Fruit fly (Drosophila melanogaster) whole organism, embryonic: Measurements from ENCODE around the gene CG13670.
A peak's percentile ranks its signal among the peaks of the same experiment; 100 is the strongest.

Experiments
- Asciz ChIP-seq: fragments of 200-800 bp; sonication (Bioruptor generic); optimal IDR thresholded peaks from 2 replicates; lab custom pipeline; 2017; ENCODE audit warnings: missing biosample characterization, mild to moderate bottlenecking, missing genetic modification characterization, missing genetic modification reagents
- Awh ChIP-seq: fragments of 200-800 bp; sonication (Bioruptor generic); IDR thresholded peaks from 2 replicates; pipeline ENCODE4, ENCODE4 v1.3.6; 2022; ENCODE audit warnings: missing biosample characterization, missing genetic modification characterization
- B-H1 ChIP-seq: fragments of 200-800 bp; sonication (Bioruptor generic); IDR thresholded peaks from 3 replicates; pipeline ENCODE4 v1.3.6; 2022; ENCODE audit warnings: missing biosample characterization, missing genetic modification characterization
- BtbVII ChIP-seq: fragments of 200-800 bp; sonication (Bioruptor generic); optimal IDR thresholded peaks from 3 replicates; lab custom pipeline; 2017; ENCODE audit warnings: missing biosample characterization, mild to moderate bottlenecking, missing genetic modification characterization
- Bteb2 ChIP-seq: fragments of 200-800 bp; sonication (Bioruptor generic); optimal IDR thresholded peaks from 2 replicates; lab custom pipeline; 2016; ENCODE audit warnings: missing biosample characterization, missing genetic modification characterization
- CG10366 ChIP-seq: fragments of 200-800 bp; sonication (Bioruptor generic); IDR thresholded peaks from 2 replicates; pipeline ENCODE4 v1.3.6; 2022; ENCODE audit warnings: missing biosample characterization, missing genetic modification characterization
- CG11456 ChIP-seq: fragments of 200-800 bp; sonication (Bioruptor generic); IDR thresholded peaks from 3 replicates; pipeline ENCODE4 v1.3.6; 2022; ENCODE audit warnings: missing biosample characterization, missing genetic modification characterization
- CG13424 ChIP-seq: fragments of 200-800 bp; sonication (Bioruptor generic); optimal IDR thresholded peaks from 2 replicates; lab custom pipeline; 2019; ENCODE audit warnings: missing biosample characterization, mild to moderate bottlenecking, missing genetic modification characterization, moderate library complexity
- CG14050 ChIP-seq: fragments of 200-800 bp; sonication (Bioruptor generic); IDR thresholded peaks from 3 replicates; pipeline ENCODE4 v1.3.6; 2022; ENCODE audit warnings: missing biosample characterization, missing genetic modification characterization
- CG1529 ChIP-seq: fragments of 200-800 bp; sonication (Bioruptor generic); optimal IDR thresholded peaks from 3 replicates; lab custom pipeline; 2018; ENCODE audit warnings: missing biosample characterization, missing genetic modification characterization
- CG16813 ChIP-seq: fragments of 200-800 bp; sonication (Bioruptor generic); IDR thresholded peaks from 3 replicates; pipeline ENCODE4 v1.3.6; 2022; ENCODE audit warnings: missing biosample characterization, missing genetic modification characterization; ENCODE audit not compliant: partially characterized antibody
- CG17568 ChIP-seq: fragments of 200-800 bp; sonication (Bioruptor generic); optimal IDR thresholded peaks from 2 replicates; lab custom pipeline; 2018; ENCODE audit warnings: missing biosample characterization, mild to moderate bottlenecking, missing genetic modification characterization, moderate library complexity
- CG1832 ChIP-seq: fragments of 200-800 bp; sonication (Bioruptor generic); optimal IDR thresholded peaks from 2 replicates; lab custom pipeline; 2017; ENCODE audit warnings: missing biosample characterization, mild to moderate bottlenecking, missing genetic modification characterization, inconsistent platforms
- CG18599 ChIP-seq: fragments of 200-800 bp; sonication (Bioruptor generic); optimal IDR thresholded peaks from 3 replicates; lab custom pipeline; 2017; ENCODE audit warnings: missing biosample characterization, missing genetic modification characterization, mild to moderate bottlenecking, moderate library complexity, missing genetic modification reagents
- CG18619 ChIP-seq: fragments of 200-800 bp; sonication (Bioruptor generic); optimal IDR thresholded peaks from 3 replicates; lab custom pipeline; 2017; ENCODE audit warnings: missing biosample characterization, mild to moderate bottlenecking, missing genetic modification characterization
- CG2678 ChIP-seq: fragments of 200-800 bp; sonication (Bioruptor generic); optimal IDR thresholded peaks from 3 replicates; lab custom pipeline; 2019; ENCODE audit warnings: missing biosample characterization, mild to moderate bottlenecking, missing genetic modification characterization, moderate library complexity
- CG2712 ChIP-seq: fragments of 200-800 bp; optimal IDR thresholded peaks from 3 replicates; lab custom pipeline; 2019; ENCODE audit warnings: missing biosample characterization, mild to moderate bottlenecking, missing genetic modification characterization, moderate library complexity
- CG31365 ChIP-seq: fragments of 200-800 bp; sonication (Bioruptor generic); optimal IDR thresholded peaks from 2 replicates; lab custom pipeline; 2018; ENCODE audit warnings: missing biosample characterization, mild to moderate bottlenecking, missing genetic modification characterization
- CG3163 ChIP-seq: fragments of 200-800 bp; sonication (Bioruptor generic); optimal IDR thresholded peaks from 3 replicates; lab custom pipeline; 2016; ENCODE audit warnings: missing biosample characterization, missing genetic modification characterization
- CG32767 ChIP-seq: fragments of 200-800 bp; sonication (Bioruptor generic); IDR thresholded peaks from 2 replicates; pipeline ENCODE4 v1.3.6; 2022; ENCODE audit warnings: missing biosample characterization, missing genetic modification characterization
- CG3281 ChIP-seq: fragments of 200-800 bp; sonication (Bioruptor generic); optimal IDR thresholded peaks from 3 replicates; lab custom pipeline; 2017; ENCODE audit warnings: missing biosample characterization, mild to moderate bottlenecking, missing genetic modification characterization
- CG3726 ChIP-seq: fragments of 200-800 bp; sonication (Bioruptor generic); IDR thresholded peaks from 3 replicates; pipeline ENCODE4, ENCODE4 v1.3.6; 2022; ENCODE audit warnings: missing biosample characterization, missing genetic modification characterization
- CG3995 ChIP-seq: fragments of 200-800 bp; sonication (Bioruptor generic); optimal IDR thresholded peaks from 3 replicates; lab custom pipeline; 2016; ENCODE audit warnings: missing biosample characterization, missing genetic modification characterization
- CG4282 ChIP-seq: fragments of 200-800 bp; sonication (Bioruptor generic); optimal IDR thresholded peaks from 2 replicates; lab custom pipeline; 2016; ENCODE audit warnings: missing biosample characterization, missing genetic modification characterization
- CG7357 ChIP-seq: fragments of 200-800 bp; sonication (Bioruptor generic); IDR thresholded peaks from 3 replicates; pipeline ENCODE4 v1.3.6; 2022; ENCODE audit warnings: missing biosample characterization, missing genetic modification characterization
- CG7745 ChIP-seq: fragments of 200-800 bp; sonication (Bioruptor generic); optimal IDR thresholded peaks from 2 replicates; lab custom pipeline; 2018; ENCODE audit warnings: missing biosample characterization, mild to moderate bottlenecking, missing genetic modification characterization, moderate library complexity
- CG8290 ChIP-seq, 3 experiments: fragments of 200-800 bp; sonication (Bioruptor generic); optimal IDR thresholded peaks; 2 replicates each; lab custom pipeline; 2016 to 2019; ENCODE audit warnings: missing biosample characterization in 3 of 3, missing genetic modification characterization in 3 of 3, mild to moderate bottlenecking in 2 of 3, moderate library complexity in 1 of 3
- CG8478 ChIP-seq: fragments of >200 bp; optimal IDR thresholded peaks from 2 replicates; lab custom pipeline; 2018
- CG8924 ChIP-seq: fragments of 200-800 bp; optimal IDR thresholded peaks from 3 replicates; lab custom pipeline; 2019; ENCODE audit warnings: missing biosample characterization, mild to moderate bottlenecking, missing genetic modification characterization, moderate library complexity
- Dad ChIP-seq: fragments of 200-800 bp; sonication (Bioruptor generic); optimal IDR thresholded peaks from 3 replicates; lab custom pipeline; 2016; ENCODE audit warnings: missing biosample characterization, missing genetic modification characterization
- MBD-R2 ChIP-seq: fragments of 200-800 bp; sonication (Bioruptor generic); IDR thresholded peaks from 2 replicates; pipeline ENCODE4 v1.3.6; 2022; ENCODE audit warnings: missing biosample characterization, missing genetic modification characterization
- Meics ChIP-seq: fragments of 200-800 bp; sonication (Bioruptor generic); optimal IDR thresholded peaks from 2 replicates; lab custom pipeline; 2017; ENCODE audit warnings: missing biosample characterization, mild to moderate bottlenecking, missing genetic modification characterization
- Nf-YB ChIP-seq: fragments of 200-800 bp; sonication (Bioruptor generic); optimal IDR thresholded peaks from 3 replicates; lab custom pipeline; 2019; ENCODE audit warnings: missing biosample characterization, mild to moderate bottlenecking, missing genetic modification characterization, moderate library complexity
- Ravus ChIP-seq: fragments of 200-800 bp; sonication (Bioruptor generic); IDR thresholded peaks from 2 replicates; pipeline ENCODE4 v1.3.6; 2022; ENCODE audit warnings: missing biosample characterization, missing genetic modification characterization
- Rfx ChIP-seq: fragments of 200-800 bp; sonication (Bioruptor generic); IDR thresholded peaks from 2 replicates; pipeline ENCODE4 v1.3.6; 2022; ENCODE audit warnings: missing biosample characterization, missing genetic modification characterization
- chm ChIP-seq: fragments of 200-800 bp; sonication (Bioruptor generic); IDR thresholded peaks from 2 replicates; pipeline ENCODE4 v1.3.6; 2022; ENCODE audit warnings: missing biosample characterization, missing genetic modification characterization
- eyg ChIP-seq: fragments of 200-800 bp; sonication (Bioruptor generic); optimal IDR thresholded peaks from 3 replicates; lab custom pipeline; 2016; ENCODE audit warnings: missing biosample characterization, missing genetic modification characterization
- h ChIP-seq: fragments of >200 bp; optimal IDR thresholded peaks from 2 replicates; lab custom pipeline; 2017
- hkb ChIP-seq, 2 experiments: fragments of 200-800 bp in 1 of 2; fragments of >200 bp in 1 of 2; sonication (Bioruptor generic) in 1 of 2; IDR thresholded peaks in 1 of 2; optimal IDR thresholded peaks in 1 of 2; 2 replicates each; pipeline versions ENCODE4 v1.3.6 to Lab custom; 2017 to 2022; ENCODE audit warnings: missing biosample characterization in 1 of 2, missing genetic modification characterization in 1 of 2
- jumu ChIP-seq: fragments of 200-800 bp; sonication (Bioruptor generic); optimal IDR thresholded peaks from 3 replicates; lab custom pipeline; 2016; ENCODE audit warnings: missing biosample characterization, missing genetic modification characterization
- oc ChIP-seq: fragments of 200-800 bp; sonication (Bioruptor generic); optimal IDR thresholded peaks from 2 replicates; lab custom pipeline; 2018; ENCODE audit warnings: missing biosample characterization, mild to moderate bottlenecking, missing genetic modification characterization, moderate library complexity
- org-1 ChIP-seq: fragments of 200-800 bp; sonication (Bioruptor generic); optimal IDR thresholded peaks from 2 replicates; lab custom pipeline; 2017; ENCODE audit warnings: missing biosample characterization, missing genetic modification characterization
- sd ChIP-seq: fragments of 200-800 bp; sonication (Bioruptor generic); optimal IDR thresholded peaks from 3 replicates; lab custom pipeline; 2018; ENCODE audit warnings: missing biosample characterization, mild to moderate bottlenecking, missing genetic modification characterization, moderate library complexity
- slbo ChIP-seq: fragments of 200-800 bp; sonication (Bioruptor generic); IDR thresholded peaks from 2 replicates; pipeline ENCODE4 v1.3.6; 2022; ENCODE audit warnings: missing biosample characterization, missing genetic modification characterization
- stwl ChIP-seq: fragments of 200-800 bp; sonication (Bioruptor generic); optimal IDR thresholded peaks from 3 replicates; lab custom pipeline; 2018; ENCODE audit warnings: missing biosample characterization, mild to moderate bottlenecking, missing genetic modification characterization, moderate library complexity
- tgo ChIP-seq: fragments of 200-800 bp; sonication (Bioruptor generic); IDR thresholded peaks from 3 replicates; pipeline ENCODE4 v1.3.6; 2022; ENCODE audit warnings: missing biosample characterization, missing genetic modification characterization
- toy ChIP-seq: fragments of 200-800 bp; sonication (Bioruptor generic); IDR thresholded peaks from 2 replicates; pipeline ENCODE4 v1.3.6; 2022; ENCODE audit warnings: missing biosample characterization, missing genetic modification characterization
- vvl ChIP-seq: fragments of 200-800 bp; sonication (Bioruptor generic); IDR thresholded peaks from 2 replicates; pipeline ENCODE4 v1.3.6; 2022; ENCODE audit warnings: missing biosample characterization, missing genetic modification characterization
- zen ChIP-seq: fragments of 200-800 bp; sonication (Bioruptor generic); optimal IDR thresholded peaks from 3 replicates; lab custom pipeline; 2018; ENCODE audit warnings: missing biosample characterization, mild to moderate bottlenecking, missing genetic modification characterization, moderate library complexity

CG13670 gene

DNA sequence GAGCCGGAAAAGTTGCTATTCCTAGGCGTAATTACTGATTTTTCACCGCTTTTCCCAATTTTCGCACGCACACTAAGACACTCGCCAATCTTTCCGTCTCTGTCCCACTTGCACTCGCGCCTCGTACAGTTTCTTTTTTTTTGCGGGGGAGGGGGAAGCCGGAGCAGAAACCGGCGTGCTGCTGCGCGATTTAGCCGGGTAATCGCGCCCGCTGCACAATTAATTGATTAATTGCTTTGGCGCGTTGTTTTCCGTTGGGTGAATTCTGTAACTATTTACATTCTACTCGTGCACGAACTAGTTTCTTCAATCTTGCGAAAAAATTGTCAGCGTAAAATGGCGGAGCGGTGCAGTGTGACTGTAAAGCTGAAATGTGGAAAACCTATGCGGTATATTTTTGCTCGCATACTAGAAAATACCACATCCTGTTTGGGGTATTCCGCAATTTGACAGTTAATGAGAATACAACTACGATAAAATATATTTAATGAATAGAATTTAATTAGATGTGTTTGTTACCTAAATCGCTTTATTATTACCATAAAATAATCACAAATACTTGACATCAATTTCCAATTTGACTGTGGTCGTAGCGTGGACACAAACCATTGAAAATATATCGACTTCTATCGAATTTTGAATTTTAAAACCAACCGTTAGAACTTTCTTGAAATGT lies 5.3 kb upstream of the CG13670 start, which contains the start of gene Cpsf6 (continued):
- TF ChIP-seq CG7357 (no peak), Awh (GFP tag; lab: Robert Waterston, UW) (peak; percentile 54; the same call in 1 of the 2 replicates), org-1 (no peak), sd (tag; lab: Kevin White, UChicago) (no peak), CG17568 (GFP tag; lab: Kevin White, UChicago) (peak; percentile 84), B-H1 (no peak; the same call in 2 of the 3 replicates), CG32767 (GFP tag; lab: Robert Waterston, UW) (peak; percentile 94), eyg (GFP tag; lab: Kevin White, UChicago) (no peak), BtbVII (GFP tag; lab: Kevin White, UChicago) (no peak), Rfx (peak; percentile 70), CG3995 (GFP tag; lab: Kevin White, UChicago) (no peak), CG4282 (no peak), h (lab: Kevin White, UChicago) (no peak), Nf-YB (GFP tag; lab: Kevin White, UChicago) (peak; percentile 11), tgo (GFP tag; lab: Robert Waterston, UW) (peak; percentile 61; the same call in 2 of the 3 replicates), CG2678 (tag; lab: Kevin White, UChicago) (peak; percentile 68), slbo (GFP tag; lab: Robert Waterston, UW) (peak; percentile 80), oc (tag; lab: Kevin White, UChicago) (no peak), CG3163 (no peak), CG3281 (GFP tag; lab: Kevin White, UChicago) (peak; percentile 19), vvl (GFP tag; lab: Robert Waterston, UW) (peak; percentile 78), hkb (optimal IDR thresholded peaks at IDR 0.05; lab: Kevin White, UChicago) (no peak), hkb (GFP tag; IDR thresholded peaks at IDR 0.05; lab: Robert Waterston, UW) (peak; percentile 48), stwl (tag; lab: Kevin White, UChicago) (peak; percentile 60), CG31365 (tag; lab: Kevin White, UChicago) (peak; percentile 34), CG11456 (GFP tag; lab: Robert Waterston, UW) (peak; percentile 60; the same call in 2 of the 3 replicates), CG8924 (tag; lab: Kevin White, UChicago) (peak; percentile 66), chm (GFP tag; lab: Robert Waterston, UW) (peak; percentile 50), CG8290 (GFP tag; optimal IDR thresholded peaks at IDR 0.05; lab: Kevin White, UChicago) (peak; percentile 9), CG8290 (tag; optimal IDR thresholded peaks at IDR 0.05; lab: Kevin White, UChicago) (no peak), Asciz (no peak), zen (peak; percentile 89), toy (GFP tag; lab: Robert Waterston, UW) (no peak), Meics (GFP tag; lab: Kevin White, UChicago) (no peak), CG2712 (peak; percentile 78), CG10366 (GFP tag; lab: Robert Waterston, UW) (peak; percentile 77), MBD-R2 (GFP tag; lab: Robert Waterston, UW) (peak; percentile 34; the same call in 1 of the 2 replicates), jumu (GFP tag; lab: Kevin White, UChicago) (no peak), Bteb2 (peak; percentile 35), CG13424 (tag; lab: Kevin White, UChicago) (peak; percentile 79), CG1832 (peak; percentile 88), Dad (GFP tag; lab: Kevin White, UChicago) (no peak), CG3726 (GFP tag; lab: Robert Waterston, UW) (no peak), CG14050 (peak; percentile 61; the same call in 2 of the 3 replicates), Ravus (no peak; the same call in 1 of the 2 replicates), CG18599 (GFP tag; lab: Kevin White, UChicago) (peak; percentile 38), CG18619 (GFP tag; lab: Kevin White, UChicago) (peak; percentile 35), CG16813 (GFP tag; lab: Robert Waterston, UW) (0 out of 3 replicates have a peak, but pooled peaks have one; percentile 38), CG8478 (peak; percentile 88), CG7745 (no peak), CG1529 (peak; percentile 3)
